Fruit fly (Drosophila melanogaster) whole organism, embryonic: ENCODE results near the gene CG7239.

ENCODE experiments used
- CG10267 ChIP-seq: fragments of 200-800 bp; sonication (Bioruptor generic); optimal IDR thresholded peaks from 2 replicates; lab custom pipeline; 2018; ENCODE audit warnings: missing biosample characterization, mild to moderate bottlenecking, missing genetic modification characterization, moderate library complexity
- CG2199 ChIP-seq: fragments of 200-800 bp; sonication (Bioruptor generic); IDR thresholded peaks from 3 replicates; pipeline ENCODE4 v1.3.6; 2022; ENCODE audit warnings: missing biosample characterization, missing genetic modification characterization
- Sox102F ChIP-seq: fragments of 200-800 bp; sonication (Bioruptor generic); optimal IDR thresholded peaks from 2 replicates; lab custom pipeline; 2018; ENCODE audit warnings: missing biosample characterization, mild to moderate bottlenecking, missing genetic modification characterization, moderate library complexity

DNA sequence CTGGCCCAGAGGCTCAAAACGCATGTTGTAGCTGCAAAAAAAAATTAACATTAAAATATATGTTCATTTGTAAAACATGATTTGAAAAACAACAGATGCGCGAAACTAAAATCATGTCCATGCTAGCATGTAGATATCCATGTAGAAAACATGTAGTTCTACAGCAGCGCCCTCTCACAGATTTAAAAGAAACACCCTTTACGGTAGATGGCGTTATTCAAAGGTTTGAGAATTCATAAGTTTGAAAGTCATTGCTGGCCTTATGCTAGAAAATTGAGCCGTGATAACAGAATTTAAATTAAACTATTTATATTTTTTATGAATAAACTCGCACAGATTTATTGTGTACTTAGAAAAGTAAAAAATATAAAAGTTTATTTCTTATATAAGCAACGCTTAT, 30.8 kb upstream of the CG7239 start:
- TF ChIP-seq Sox102F (GFP tag; lab: Kevin White, UChicago): peak; percentile 35
- TF ChIP-seq CG10267 (tag; lab: Kevin White, UChicago): peak; percentile 15
- no peak for TF ChIP-seq CG2199
